Worm (Caenorhabditis elegans) whole organism, young adult: ENCODE results near the gene acs-22.

Experiments used
- D2030.7 ChIP-seq: fragments of 200-800 bp; sonication (Bioruptor generic); IDR thresholded peaks from 2 replicates; pipeline ENCODE4 v1.3.6; 2022; ENCODE audit warnings: missing genetic modification reagents, missing genetic modification characterization, missing compliant biosample characterization
- F57C9.4 ChIP-seq: sonication (generic microtip); optimal IDR thresholded peaks from 2 replicates; lab custom pipeline; 2017; ENCODE audit warnings: mild to moderate bottlenecking, missing genetic modification characterization, missing compliant biosample characterization
- nfya-1 ChIP-seq: sonication (generic microtip); optimal IDR thresholded peaks from 2 replicates; lab custom pipeline; 2017; ENCODE audit warnings: antibody characterized with exemption, missing compliant biosample characterization, missing genetic modification characterization, borderline replicate concordance; ENCODE audit not compliant: insufficient read depth
- nhr-90 ChIP-seq: sonication (generic microtip); optimal IDR thresholded peaks from 2 replicates; lab custom pipeline; 2016; ENCODE audit warnings: missing genotype, mild to moderate bottlenecking, missing genetic modification characterization, missing compliant biosample characterization
- snpc-1.3 ChIP-seq: sonication (generic microtip); optimal IDR thresholded peaks from 2 replicates; lab custom pipeline; 2017; ENCODE audit warnings: missing genetic modification characterization, mild to moderate bottlenecking, missing compliant biosample characterization, antibody characterized with exemption, moderate library complexity, missing genotype, missing genetic modification reagents; ENCODE audit not compliant: insufficient read depth
- snpc-3.4 ChIP-seq: sonication (generic microtip); optimal IDR thresholded peaks from 2 replicates; lab custom pipeline; 2017; ENCODE audit warnings: missing genetic modification characterization, mild to moderate bottlenecking, missing compliant biosample characterization, antibody characterized with exemption, moderate library complexity, missing genotype, missing genetic modification reagents

- TF ChIP-seq nhr-90: peak; percentile 82
- peak; percentile 75 for TF ChIP-seq snpc-1.3
- TF ChIP-seq nfya-1 (tag; lab: Kevin White, UChicago): no peak
- no peak for TF ChIP-seq F57C9.4 (tag; lab: Kevin White, UChicago)
- peak; percentile 54 for TF ChIP-seq D2030.7 (GFP tag; lab: Robert Waterston, UW)
- TF ChIP-seq snpc-3.4: peak; percentile 55
These were observed 40.5 kb downstream of the acs-22 start for ce11 chrX:8971461-8971860.
